Fruit fly (Drosophila melanogaster) whole organism, embryonic: Measurements from ENCODE around the gene Acp32CD.
A peak's percentile ranks its signal among the peaks of the same experiment; 100 is the strongest.

Experiments
- Blimp-1 ChIP-seq: fragments of 200-800 bp; sonication (Bioruptor generic); optimal IDR thresholded peaks from 3 replicates; lab custom pipeline; 2018; ENCODE audit warnings: missing biosample characterization, missing genetic modification characterization, mild to moderate bottlenecking, moderate library complexity, missing genetic modification reagents
- CG11398 ChIP-seq: fragments of 200-800 bp; sonication (Bioruptor generic); optimal IDR thresholded peaks from 2 replicates; lab custom pipeline; 2016; ENCODE audit warnings: missing biosample characterization, missing genetic modification characterization
- CG11560 ChIP-seq: fragments of 200-800 bp; sonication (Bioruptor generic); IDR thresholded peaks from 3 replicates; pipeline ENCODE4 v1.3.6; 2022; ENCODE audit warnings: missing biosample characterization, missing genetic modification characterization
- CG11696 ChIP-seq: fragments of 200-800 bp; sonication (Bioruptor generic); IDR thresholded peaks from 2 replicates; pipeline ENCODE4 v1.3.6; 2022; ENCODE audit warnings: missing biosample characterization, missing genetic modification characterization
- CG12236 ChIP-seq: fragments of 200-800 bp; sonication (Bioruptor generic); optimal IDR thresholded peaks from 2 replicates; lab custom pipeline; 2016; ENCODE audit warnings: missing biosample characterization, missing genetic modification characterization
- CG13287 ChIP-seq: fragments of 200-800 bp; sonication (Bioruptor generic); IDR thresholded peaks from 2 replicates; pipeline ENCODE4 v1.3.6; 2022; ENCODE audit warnings: missing biosample characterization, missing genetic modification characterization; ENCODE audit not compliant: partially characterized antibody
- CG13775 ChIP-seq: fragments of 200-800 bp; sonication (Bioruptor generic); optimal IDR thresholded peaks from 3 replicates; lab custom pipeline; 2017; ENCODE audit warnings: missing biosample characterization, mild to moderate bottlenecking, missing genetic modification characterization
- CG13894 ChIP-seq: fragments of 200-800 bp; sonication (Bioruptor generic); optimal IDR thresholded peaks from 3 replicates; lab custom pipeline; 2018; ENCODE audit warnings: missing biosample characterization, mild to moderate bottlenecking, missing genetic modification characterization, moderate library complexity
- CG1602 ChIP-seq: fragments of 200-800 bp; sonication (Bioruptor generic); optimal IDR thresholded peaks from 3 replicates; lab custom pipeline; 2016; ENCODE audit warnings: missing biosample characterization, missing genetic modification characterization
- CG16813 ChIP-seq: fragments of 200-800 bp; sonication (Bioruptor generic); IDR thresholded peaks from 3 replicates; pipeline ENCODE4 v1.3.6; 2022; ENCODE audit warnings: missing biosample characterization, missing genetic modification characterization; ENCODE audit not compliant: partially characterized antibody
- CG17186 ChIP-seq: fragments of 200-800 bp; sonication (Bioruptor generic); optimal IDR thresholded peaks from 3 replicates; lab custom pipeline; 2017; ENCODE audit warnings: missing biosample characterization, missing genetic modification reagents, missing genetic modification characterization
- CG17328 ChIP-seq: fragments of 200-800 bp; sonication (Bioruptor generic); IDR thresholded peaks from 2 replicates; pipeline ENCODE4 v1.3.6; 2022; ENCODE audit warnings: missing biosample characterization, missing genetic modification characterization
- CG17361 ChIP-seq: fragments of 200-800 bp; sonication (Bioruptor generic); IDR thresholded peaks from 3 replicates; pipeline ENCODE4 v1.3.6; 2022; ENCODE audit warnings: missing biosample characterization, missing genetic modification characterization
- CG18262 ChIP-seq: fragments of 200-800 bp; optimal IDR thresholded peaks from 3 replicates; lab custom pipeline; 2019; ENCODE audit warnings: missing biosample characterization, mild to moderate bottlenecking, missing genetic modification characterization, moderate library complexity
- CG3163 ChIP-seq: fragments of 200-800 bp; sonication (Bioruptor generic); optimal IDR thresholded peaks from 3 replicates; lab custom pipeline; 2016; ENCODE audit warnings: missing biosample characterization, missing genetic modification characterization
- CG34224 ChIP-seq: fragments of 200-800 bp; sonication (Bioruptor generic); IDR thresholded peaks from 3 replicates; pipeline ENCODE4 v1.3.6; 2022; ENCODE audit warnings: missing biosample characterization, missing genetic modification characterization; ENCODE audit not compliant: partially characterized antibody
- CG4282 ChIP-seq: fragments of 200-800 bp; sonication (Bioruptor generic); optimal IDR thresholded peaks from 2 replicates; lab custom pipeline; 2016; ENCODE audit warnings: missing biosample characterization, missing genetic modification characterization
- CG4424 ChIP-seq: fragments of 200-800 bp; sonication (Bioruptor generic); optimal IDR thresholded peaks from 3 replicates; lab custom pipeline; 2016; ENCODE audit warnings: missing biosample characterization, missing genetic modification characterization
- CG7928 ChIP-seq: fragments of 200-800 bp; sonication (Bioruptor generic); optimal IDR thresholded peaks from 2 replicates; lab custom pipeline; 2017; ENCODE audit warnings: missing biosample characterization, mild to moderate bottlenecking, missing genetic modification characterization
- CG8478 ChIP-seq: fragments of >200 bp; optimal IDR thresholded peaks from 2 replicates; lab custom pipeline; 2018
- CG9609 ChIP-seq: fragments of 200-800 bp; sonication (Bioruptor generic); optimal IDR thresholded peaks from 3 replicates; lab custom pipeline; 2016; ENCODE audit warnings: missing biosample characterization, missing genetic modification characterization
- Camta ChIP-seq: fragments of 200-800 bp; sonication (Bioruptor generic); optimal IDR thresholded peaks from 2 replicates; lab custom pipeline; 2016; ENCODE audit warnings: missing biosample characterization, missing genetic modification characterization
- H15 ChIP-seq: fragments of 200-800 bp; sonication (Bioruptor generic); IDR thresholded peaks from 3 replicates; pipeline ENCODE4 v1.3.6; 2022; ENCODE audit warnings: missing biosample characterization, missing genetic modification characterization
- Hey ChIP-seq: fragments of 200-800 bp; sonication (Bioruptor generic); optimal IDR thresholded peaks from 3 replicates; lab custom pipeline; 2018; ENCODE audit warnings: missing biosample characterization, mild to moderate bottlenecking, missing genetic modification characterization
- Hr3 ChIP-seq: fragments of 200-800 bp; sonication (Bioruptor generic); optimal IDR thresholded peaks from 3 replicates; lab custom pipeline; 2016; ENCODE audit warnings: missing biosample characterization, missing genetic modification characterization
- Hr39 ChIP-seq: fragments of >200 bp; optimal IDR thresholded peaks from 2 replicates; lab custom pipeline; 2017
- MBD-R2 ChIP-seq: fragments of 200-800 bp; sonication (Bioruptor generic); IDR thresholded peaks from 2 replicates; pipeline ENCODE4 v1.3.6; 2022; ENCODE audit warnings: missing biosample characterization, missing genetic modification characterization
- Med ChIP-seq: fragments of 200-800 bp; sonication (Bioruptor generic); peaks from one replicate; lab custom pipeline; 2016; ENCODE audit warnings: missing biosample characterization, missing genetic modification characterization, mild to moderate bottlenecking, inconsistent platforms, moderate library complexity
- NFAT ChIP-seq: fragments of 200-800 bp; sonication (Bioruptor generic); IDR thresholded peaks from 2 replicates; pipeline ENCODE4 v1.3.6; 2022; ENCODE audit warnings: missing biosample characterization, missing genetic modification characterization
- Rfx ChIP-seq: fragments of 200-800 bp; sonication (Bioruptor generic); IDR thresholded peaks from 2 replicates; pipeline ENCODE4 v1.3.6; 2022; ENCODE audit warnings: missing biosample characterization, missing genetic modification characterization
- Scr ChIP-seq: fragments of 200-800 bp; sonication (Bioruptor generic); IDR thresholded peaks from 2 replicates; pipeline ENCODE4 v1.3.6; 2022; ENCODE audit warnings: missing biosample characterization, missing genetic modification characterization; ENCODE audit not compliant: partially characterized antibody
- YL-1 ChIP-seq: fragments of 200-800 bp; sonication (Bioruptor generic); optimal IDR thresholded peaks from 3 replicates; lab custom pipeline; 2017; ENCODE audit warnings: missing biosample characterization, mild to moderate bottlenecking, missing genetic modification characterization
- al ChIP-seq: fragments of 200-800 bp; sonication (Bioruptor generic); IDR thresholded peaks from 2 replicates; pipeline ENCODE4 v1.3.6; 2022; ENCODE audit warnings: missing biosample characterization, missing genetic modification characterization
- ase ChIP-seq: fragments of 200-800 bp; sonication (Bioruptor generic); IDR thresholded peaks from 3 replicates; pipeline ENCODE4 v1.3.6; 2022; ENCODE audit warnings: missing biosample characterization, missing genetic modification characterization
- ato ChIP-seq: fragments of 200-800 bp; sonication (Bioruptor generic); IDR thresholded peaks from 2 replicates; pipeline ENCODE4 v1.3.6; 2022; ENCODE audit warnings: missing biosample characterization, missing genetic modification characterization; ENCODE audit not compliant: partially characterized antibody
- az2 ChIP-seq: fragments of 200-800 bp; sonication (Bioruptor generic); optimal IDR thresholded peaks from 3 replicates; lab custom pipeline; 2016; ENCODE audit warnings: missing biosample characterization, missing genetic modification characterization
- crc ChIP-seq: fragments of 200-800 bp; sonication (Bioruptor generic); optimal IDR thresholded peaks from 2 replicates; lab custom pipeline; 2016; ENCODE audit warnings: missing biosample characterization, missing genetic modification characterization
- dimm ChIP-seq: fragments of 200-800 bp; sonication (Bioruptor generic); IDR thresholded peaks from 2 replicates; pipeline ENCODE4 v1.3.6; 2022; ENCODE audit warnings: missing biosample characterization, missing genetic modification characterization
- gt ChIP-seq: fragments of 200-800 bp; sonication (Bioruptor generic); IDR thresholded peaks from 2 replicates; pipeline ENCODE4 v1.3.6; 2022; ENCODE audit warnings: missing biosample characterization, missing genetic modification characterization
- jing ChIP-seq: fragments of 200-800 bp; sonication (Bioruptor generic); optimal IDR thresholded peaks from 2 replicates; lab custom pipeline; 2018; ENCODE audit warnings: missing biosample characterization, mild to moderate bottlenecking, missing genetic modification characterization
- ken ChIP-seq: fragments of 200-800 bp; sonication (Bioruptor generic); IDR thresholded peaks from 3 replicates; pipeline ENCODE4 v1.3.6; 2022; ENCODE audit warnings: missing biosample characterization, missing genetic modification characterization
- mld ChIP-seq: fragments of 200-800 bp; sonication (Bioruptor generic); IDR thresholded peaks from 3 replicates; pipeline ENCODE4 v1.3.6; 2022; ENCODE audit warnings: missing biosample characterization, missing genetic modification characterization; ENCODE audit not compliant: partially characterized antibody
- odd ChIP-seq: fragments of 200-800 bp; sonication (Bioruptor generic); optimal IDR thresholded peaks from 2 replicates; lab custom pipeline; 2017; ENCODE audit warnings: missing biosample characterization, mild to moderate bottlenecking, missing genetic modification characterization
- pita ChIP-seq: fragments of 200-800 bp; sonication (Bioruptor generic); optimal IDR thresholded peaks from 2 replicates; lab custom pipeline; 2017; ENCODE audit warnings: missing biosample characterization, mild to moderate bottlenecking, missing genetic modification characterization
- ranshi ChIP-seq: fragments of 200-800 bp; sonication (Bioruptor generic); IDR thresholded peaks from 2 replicates; pipeline ENCODE4 v1.3.6; 2022; ENCODE audit warnings: missing biosample characterization, missing genetic modification characterization
- sens ChIP-seq: fragments of 200-800 bp; sonication (Bioruptor generic); peaks from one replicate; lab custom pipeline; 2016; ENCODE audit warnings: missing biosample characterization, missing genetic modification characterization
- shn ChIP-seq: fragments of 200-800 bp; sonication (Bioruptor generic); optimal IDR thresholded peaks from 3 replicates; lab custom pipeline; 2016; ENCODE audit warnings: missing biosample characterization, missing genetic modification characterization
- sob ChIP-seq: fragments of 200-800 bp; sonication (Bioruptor generic); IDR thresholded peaks from 2 replicates; pipeline ENCODE4 v1.3.6; 2022; ENCODE audit warnings: missing biosample characterization, missing genetic modification characterization
- sr ChIP-seq: fragments of 200-800 bp; sonication (Bioruptor generic); IDR thresholded peaks from 3 replicates; pipeline ENCODE4 v1.3.6; 2022; ENCODE audit warnings: missing biosample characterization, missing genetic modification characterization
- tio ChIP-seq: fragments of 200-800 bp; sonication (Bioruptor generic); optimal IDR thresholded peaks from 2 replicates; lab custom pipeline; 2017; ENCODE audit warnings: missing biosample characterization, missing genetic modification characterization, inconsistent platforms
- vnd ChIP-seq: fragments of 200-800 bp; sonication (Bioruptor generic); IDR thresholded peaks from 3 replicates; pipeline ENCODE4 v1.3.6; 2022; ENCODE audit warnings: missing biosample characterization, missing genetic modification characterization; ENCODE audit not compliant: partially characterized antibody
- vvl ChIP-seq: fragments of 200-800 bp; sonication (Bioruptor generic); IDR thresholded peaks from 2 replicates; pipeline ENCODE4 v1.3.6; 2022; ENCODE audit warnings: missing biosample characterization, missing genetic modification characterization
- zen2 ChIP-seq: fragments of 200-800 bp; sonication (Bioruptor generic); IDR thresholded peaks from 3 replicates; pipeline ENCODE4 v1.3.6; 2022; ENCODE audit warnings: missing biosample characterization, missing genetic modification characterization; ENCODE audit not compliant: partially characterized antibody

Gene Acp32CD

dm6 chr2L:11004674-11005045, 10.8 kb upstream of the Acp32CD start, which contains the start of gene Nup154 (continued):
- no peak for TF ChIP-seq ase (GFP tag; lab: Robert Waterston, UW)
- TF ChIP-seq mld (GFP tag; lab: Robert Waterston, UW) = no peak
- TF ChIP-seq dimm (GFP tag; lab: Robert Waterston, UW) = no peak
- 0 out of 2 replicates have a peak, but pooled peaks have one; percentile 14 for TF ChIP-seq vvl
- no peak for TF ChIP-seq al (GFP tag; lab: Robert Waterston, UW)
- no peak for TF ChIP-seq CG13775 (GFP tag; lab: Kevin White, UChicago)
- no peak for TF ChIP-seq CG13287
- no peak for TF ChIP-seq ranshi
- no peak for TF ChIP-seq vnd
- no peak for TF ChIP-seq CG3163 (GFP tag; lab: Kevin White, UChicago)
- no peak for TF ChIP-seq Camta (GFP tag; lab: Kevin White, UChicago)
- TF ChIP-seq CG16813 = no peak; the same call in 2 of the 3 replicates
- peak; percentile 76 for TF ChIP-seq MBD-R2 (GFP tag; lab: Robert Waterston, UW)
- no peak for TF ChIP-seq tio
- TF ChIP-seq CG17328 (GFP tag; lab: Robert Waterston, UW) = no peak
- no peak for TF ChIP-seq NFAT
- no peak for TF ChIP-seq gt
- no peak for TF ChIP-seq CG11398 (GFP tag; lab: Kevin White, UChicago)
- no peak for TF ChIP-seq CG9609 (GFP tag; lab: Kevin White, UChicago)
- TF ChIP-seq CG18262 = no peak
- no peak for TF ChIP-seq pita (GFP tag; lab: Kevin White, UChicago)
- TF ChIP-seq CG4282 (GFP tag; lab: Kevin White, UChicago) = no peak
- TF ChIP-seq sens (GFP tag; lab: Kevin White, UChicago) = peak; percentile 31
- TF ChIP-seq CG1602 = no peak
- TF ChIP-seq CG34224 (GFP tag; lab: Robert Waterston, UW) = no peak
- TF ChIP-seq CG11560 (tag; lab: Robert Waterston, UW) = no peak
- TF ChIP-seq sr = no peak
- TF ChIP-seq Hr39 (lab: Kevin White, UChicago) = no peak
- no peak for TF ChIP-seq jing (GFP tag; lab: Kevin White, UChicago)
- TF ChIP-seq CG8478 = no peak
- no peak for TF ChIP-seq CG7928 (GFP tag; lab: Kevin White, UChicago)
- no peak for TF ChIP-seq odd (GFP tag; lab: Kevin White, UChicago)
- no peak for TF ChIP-seq CG12236 (GFP tag; lab: Kevin White, UChicago)
- no peak for TF ChIP-seq CG13894
- no peak for TF ChIP-seq zen2
- peak; percentile 72 for TF ChIP-seq CG17186
- TF ChIP-seq shn (GFP tag; lab: Kevin White, UChicago) = no peak
- TF ChIP-seq YL-1 (GFP tag; lab: Kevin White, UChicago) = no peak
- no peak for TF ChIP-seq CG17361
- TF ChIP-seq az2 = no peak
- TF ChIP-seq CG4424 = no peak
- TF ChIP-seq H15 (GFP tag; lab: Robert Waterston, UW) = no peak
- TF ChIP-seq Med (GFP tag; lab: Kevin White, UChicago) = no peak
- TF ChIP-seq crc (GFP tag; lab: Kevin White, UChicago) = no peak
- TF ChIP-seq CG11696 = no peak
- TF ChIP-seq Blimp-1 (GFP tag; lab: Kevin White, UChicago) = no peak
- 0 out of 2 replicates have a peak, but pooled peaks have one; percentile 13 for TF ChIP-seq Scr (GFP tag; lab: Robert Waterston, UW)
- no peak for TF ChIP-seq ken (GFP tag; lab: Robert Waterston, UW)
- no peak for TF ChIP-seq Hey
- 0 out of 2 replicates have a peak, but pooled peaks have one; percentile 22 for TF ChIP-seq ato (GFP tag; lab: Robert Waterston, UW)
- TF ChIP-seq Rfx = no peak
- TF ChIP-seq sob (GFP tag; lab: Robert Waterston, UW) = no peak
- no peak for TF ChIP-seq Hr3
